Fruit fly (Drosophila melanogaster): ENCODE results near the gene OtopLa.

OtopLa gene

dm6 chrX:5646228-5646627, 2.1 kb downstream of the OtopLa start (continued):
- peak; percentile 13 for TF ChIP-seq CG4424 (GFP tag; optimal IDR thresholded peaks at IDR 0.05)
- peak; percentile 53 for TF ChIP-seq CG11504 (tag; optimal IDR thresholded peaks at IDR 0.05)
- no peak for TF ChIP-seq CG14014 (GFP tag; IDR thresholded peaks at IDR 0.05)
- peak; percentile 43 for TF ChIP-seq CG17359 (tag; optimal IDR thresholded peaks at IDR 0.05)
- no peak for TF ChIP-seq CG32772 (GFP tag; IDR thresholded peaks at IDR 0.05)
- peak; percentile 16 for TF ChIP-seq CG15601 (tag; optimal IDR thresholded peaks at IDR 0.05)
- TF ChIP-seq Oli (tag; optimal IDR thresholded peaks at IDR 0.05), result peak; percentile 4
- peak; percentile 30 for TF ChIP-seq Sox102F (GFP tag; optimal IDR thresholded peaks at IDR 0.05)
- no peak for TF ChIP-seq E2f1 (GFP tag; IDR thresholded peaks at IDR 0.05)
- no peak for TF ChIP-seq zfh1 (GFP tag; IDR thresholded peaks at IDR 0.05)
- peak; percentile 8 for TF ChIP-seq CG8924 (tag; optimal IDR thresholded peaks at IDR 0.05)
- no peak for TF ChIP-seq odd (GFP tag; optimal IDR thresholded peaks at IDR 0.05)
- TF ChIP-seq nerfin-1 (tag; optimal IDR thresholded peaks at IDR 0.05), result peak; percentile 30
- TF ChIP-seq CG10979 (tag; optimal IDR thresholded peaks at IDR 0.05), result peak; percentile 61
- TF ChIP-seq dmrt11E (tag; optimal IDR thresholded peaks at IDR 0.05), result peak; percentile 49
- peak; percentile 23 for TF ChIP-seq CG9727 (GFP tag; optimal IDR thresholded peaks at IDR 0.05)
- TF ChIP-seq CG10267 (tag; optimal IDR thresholded peaks at IDR 0.05), result peak; percentile 30

- TF ChIP-seq CG13123 (GFP tag; optimal IDR thresholded peaks at IDR 0.05), result no peak
- no peak for TF ChIP-seq Oaz (GFP tag; IDR thresholded peaks at IDR 0.05)
- TF ChIP-seq CG2199 (GFP tag; IDR thresholded peaks at IDR 0.05), result no peak
- no peak for TF ChIP-seq mld (GFP tag; IDR thresholded peaks at IDR 0.05; ENCODE audit: partially characterized antibody)
- peak; percentile 4 for TF ChIP-seq CG17385 (GFP tag; optimal IDR thresholded peaks at IDR 0.05)
- peak; percentile 1 for TF ChIP-seq CG31365 (tag; optimal IDR thresholded peaks at IDR 0.05)
- no peak for TF ChIP-seq CG8089 (GFP tag; optimal IDR thresholded peaks at IDR 0.05)
- 0 out of 2 replicates have a peak, but pooled peaks have one; percentile 15 for TF ChIP-seq stc (GFP tag; IDR thresholded peaks at IDR 0.05)
- no peak for TF ChIP-seq Max (GFP tag; optimal IDR thresholded peaks at IDR 0.05)
- no peak for TF ChIP-seq Dll (GFP tag; IDR thresholded peaks at IDR 0.05; ENCODE audit: partially characterized antibody)
- no peak for TF ChIP-seq CG16813 (GFP tag; IDR thresholded peaks at IDR 0.05; ENCODE audit: partially characterized antibody)
- TF ChIP-seq zfh2 (GFP tag; optimal IDR thresholded peaks at IDR 0.05), result no peak
- TF ChIP-seq lbe (GFP tag; optimal IDR thresholded peaks at IDR 0.05), result no peak
- TF ChIP-seq CG1647 (GFP tag; optimal IDR thresholded peaks at IDR 0.05), result no peak
- TF ChIP-seq HLH3B (GFP tag; IDR thresholded peaks at IDR 0.05), result peak; percentile 38; the same call in 1 of the 2 replicates
- TF ChIP-seq ewg (GFP tag; optimal IDR thresholded peaks at IDR 0.05), result peak; percentile 24
- no peak for TF ChIP-seq CG14860 (GFP tag; IDR thresholded peaks at IDR 0.05; ENCODE audit: partially characterized antibody)
- TF ChIP-seq tgo (GFP tag; IDR thresholded peaks at IDR 0.05), result peak; percentile 42; the same call in 1 of the 3 replicates
- peak; percentile 69 for TF ChIP-seq sisA (GFP tag; IDR thresholded peaks at IDR 0.05)
- TF ChIP-seq phol (tag; optimal IDR thresholded peaks at IDR 0.05), result peak; percentile 62
- no peak for TF ChIP-seq Jarid2 (GFP tag; optimal IDR thresholded peaks at IDR 0.05)
- no peak for TF ChIP-seq sna (GFP tag; IDR thresholded peaks at IDR 0.05; ENCODE audit: partially characterized antibody)
- peak; percentile 59 for TF ChIP-seq sens-2 (GFP tag; IDR thresholded peaks at IDR 0.05)
- TF ChIP-seq hb (GFP tag; IDR thresholded peaks at IDR 0.05; ENCODE audit: partially characterized antibody), result no peak
- TF ChIP-seq CG18764 (GFP tag; optimal IDR thresholded peaks at IDR 0.05), result peak; percentile 22
- peak; percentile 20 for TF ChIP-seq CG15696 (tag; optimal IDR thresholded peaks at IDR 0.05)
- TF ChIP-seq CG18476 (GFP tag; optimal IDR thresholded peaks at IDR 0.05), result no peak
- TF ChIP-seq h (optimal IDR thresholded peaks at IDR 0.05), result no peak
- no peak for TF ChIP-seq odd (GFP tag; optimal IDR thresholded peaks at IDR 0.05)
- no peak for TF ChIP-seq CG1024 (GFP tag; IDR thresholded peaks at IDR 0.05)
- TF ChIP-seq CG6689 (GFP tag; IDR thresholded peaks at IDR 0.05), result peak; percentile 53
- TF ChIP-seq CG10274 (GFP tag; optimal IDR thresholded peaks at IDR 0.05), result no peak
- no peak for TF ChIP-seq CG11695 (GFP tag; IDR thresholded peaks at IDR 0.05)
- no peak for TF ChIP-seq toy (GFP tag; IDR thresholded peaks at IDR 0.05)
- TF ChIP-seq CG12391 (tag; optimal IDR thresholded peaks at IDR 0.05), result peak; percentile 39
Observed at dm6 chrX:5639083-5639482, 9.2 kb downstream of the OtopLa start.
